Worm (Caenorhabditis elegans): ENCODE data around the gene ceh-18.

ce11 chrX:3858355-3858754, 758 bp upstream of the ceh-18 start:
- TF ChIP-seq scrt-1 (GFP tag; IDR thresholded peaks at IDR 0.05) (no peak), ama-1 (optimal IDR thresholded peaks at IDR 0.05) (no peak), sea-1 (GFP tag; conservative IDR thresholded peaks at IDR 0.05) (no peak), flt-1 (GFP tag; IDR thresholded peaks at IDR 0.05) (no peak), hmg-4 (GFP tag; optimal IDR thresholded peaks at IDR 0.05) (no peak)
